Fruit fly (Drosophila melanogaster): Measurements from ENCODE around the gene Ref1.

DNA sequence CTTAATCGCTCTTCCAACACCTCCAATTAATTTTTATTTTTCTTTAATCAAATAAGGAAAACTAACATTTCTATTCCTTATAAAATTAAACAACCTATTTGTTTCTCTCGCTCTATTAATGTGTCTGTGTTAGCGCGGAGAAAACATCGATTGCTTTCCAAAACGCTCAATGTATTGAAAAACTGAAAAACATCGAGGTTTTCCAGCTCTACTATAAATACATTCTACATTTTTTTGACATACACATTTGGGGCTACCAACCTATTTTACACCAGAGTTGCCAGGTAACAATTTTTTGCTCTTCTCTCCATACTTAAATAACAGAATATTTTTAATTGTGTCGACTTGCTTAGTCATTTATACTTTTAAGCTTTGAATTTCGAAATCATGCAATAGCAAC is 11.7 kb upstream of the Ref1 start:
- peak in 1 of 2 experiments; percentile 51 for TF ChIP-seq CTCF (optimal IDR thresholded peaks at IDR 0.05)
- TF ChIP-seq CG8478 (optimal IDR thresholded peaks at IDR 0.05) = no peak

All from S2 (cell line).